Worm (Caenorhabditis elegans) whole organism, L3 larva: ENCODE data around the gene F46B3.23.

ENCODE experiments used
- R02D3.7 ChIP-seq: fragments of 150-350 bp; optimal IDR thresholded peaks from 2 replicates; lab custom pipeline; 2014; ENCODE audit warnings: missing biosample characterization, missing genetic modification characterization
- egl-27 ChIP-seq: sonication (generic microtip); optimal IDR thresholded peaks from 4 replicates; lab custom pipeline; 2017; ENCODE audit warnings: missing biosample characterization, missing genetic modification reagents, missing genetic modification characterization
- elt-1 ChIP-seq: fragments of 150-350 bp; optimal IDR thresholded peaks from 2 replicates; lab custom pipeline; 2014; ENCODE audit warnings: missing biosample characterization, missing genetic modification characterization
- fkh-10 ChIP-seq: sonication (generic microtip); optimal IDR thresholded peaks from 2 replicates; lab custom pipeline; 2017; ENCODE audit warnings: missing biosample characterization, missing genetic modification reagents, missing genetic modification characterization
- mdl-1 ChIP-seq: fragments of 150-350 bp; optimal IDR thresholded peaks from 2 replicates; lab custom pipeline; 2014; ENCODE audit warnings: missing biosample characterization, missing genetic modification characterization
- nfya-1 ChIP-seq: sonication (generic microtip); optimal IDR thresholded peaks from 2 replicates; lab custom pipeline; 2017; ENCODE audit warnings: missing genetic modification characterization, mild to moderate bottlenecking, missing compliant biosample characterization, antibody characterized with exemption, moderate library complexity; ENCODE audit not compliant: insufficient read depth
- nhr-23 ChIP-seq: fragments of 150-350 bp; optimal IDR thresholded peaks from 2 replicates; lab custom pipeline; 2014; ENCODE audit warnings: missing biosample characterization, missing genetic modification reagents, missing genetic modification characterization
- pha-4 ChIP-seq: fragments of 150-350 bp; optimal IDR thresholded peaks from 2 replicates; lab custom pipeline; 2014; ENCODE audit warnings: missing biosample characterization, missing genetic modification reagents, missing genetic modification characterization
- pqm-1 ChIP-seq: fragments of 150-350 bp; optimal IDR thresholded peaks from 2 replicates; lab custom pipeline; 2017; ENCODE audit warnings: missing biosample characterization, missing genetic modification characterization, inconsistent platforms
- unc-39 ChIP-seq: sonication (generic microtip); optimal IDR thresholded peaks from 4 replicates; lab custom pipeline; 2017; ENCODE audit warnings: missing biosample characterization, missing genetic modification characterization
- ztf-11 ChIP-seq: fragments of 150-350 bp; optimal IDR thresholded peaks from 2 replicates; lab custom pipeline; 2014; ENCODE audit warnings: missing biosample characterization, missing genetic modification characterization
- ztf-4 ChIP-seq: fragments of 150-350 bp; optimal IDR thresholded peaks from 2 replicates; lab custom pipeline; 2014; ENCODE audit warnings: missing biosample characterization, missing genetic modification characterization

DNA sequence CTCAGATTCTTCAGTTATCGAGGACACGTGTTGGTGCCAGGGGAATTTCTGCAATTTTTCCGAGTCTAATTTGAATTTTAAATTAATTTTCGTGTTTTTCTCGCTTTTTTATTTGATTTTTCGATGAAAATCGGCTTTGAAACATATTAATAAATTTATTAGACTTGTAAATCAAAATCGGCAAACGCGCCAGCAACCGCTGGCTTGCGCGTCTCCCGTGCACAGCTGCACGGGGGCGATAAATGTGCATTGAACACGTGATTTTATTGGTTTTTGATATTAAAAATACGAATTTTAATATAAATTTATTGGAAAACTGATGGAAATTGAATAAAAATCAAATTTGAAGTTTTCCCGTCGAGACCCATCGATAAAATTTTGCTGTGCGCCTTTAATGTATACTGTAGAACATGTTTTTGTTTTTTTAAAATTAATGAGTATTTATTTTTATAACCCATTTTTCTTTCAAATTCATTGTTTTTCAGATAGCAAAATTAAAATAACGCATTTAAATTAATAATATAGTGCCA, 25.9 kb downstream of the F46B3.23 start, which contains the start of gene F26F2.7:
- TF ChIP-seq unc-39 (tag; lab: Kevin White, UChicago) (no peak), ztf-11 (no peak), elt-1 (tag; lab: Kevin White, UChicago) (no peak), pqm-1 (tag; lab: Kevin White, UChicago) (peak; percentile 10), R02D3.7 (tag; lab: Kevin White, UChicago) (peak; percentile 50), egl-27 (tag; lab: Kevin White, UChicago) (peak; percentile 35), pha-4 (tag; lab: Kevin White, UChicago) (peak; percentile 83), nhr-23 (tag; lab: Kevin White, UChicago) (peak; percentile 50), fkh-10 (GFP tag; lab: Kevin White, UChicago) (peak; percentile 34), nfya-1 (peak; percentile 82), mdl-1 (tag; lab: Kevin White, UChicago) (peak; percentile 17), ztf-4 (tag; lab: Kevin White, UChicago) (no peak)
